Fruit fly (Drosophila melanogaster) whole organism, adult: ENCODE data around the gene E2f1.

Source experiments
- CG11617 ChIP-seq: fragments of 200-800 bp; sonication (Bioruptor generic); optimal IDR thresholded peaks from 2 replicates; lab custom pipeline; 2017; ENCODE audit warnings: mild to moderate bottlenecking, missing biosample characterization, missing genetic modification reagents, missing genetic modification characterization
- CG12768 ChIP-seq: fragments of 200-800 bp; sonication (Bioruptor generic); optimal IDR thresholded peaks from 2 replicates; lab custom pipeline; 2017; ENCODE audit warnings: missing biosample characterization, missing genetic modification characterization, mild to moderate bottlenecking, moderate library complexity, missing genetic modification reagents
- CG14711 ChIP-seq: fragments of 200-800 bp; sonication (Bioruptor generic); optimal IDR thresholded peaks from 2 replicates; lab custom pipeline; 2018; ENCODE audit warnings: missing biosample characterization, mild to moderate bottlenecking, missing genetic modification characterization, moderate library complexity
- CG1620 ChIP-seq: fragments of 200-800 bp; sonication (Bioruptor generic); optimal IDR thresholded peaks from 2 replicates; lab custom pipeline; 2016; ENCODE audit warnings: missing biosample characterization, missing genetic modification characterization
- CG33017 ChIP-seq: fragments of 200-800 bp; sonication (Bioruptor generic); optimal IDR thresholded peaks from 2 replicates; lab custom pipeline; 2018; ENCODE audit warnings: missing biosample characterization, mild to moderate bottlenecking, missing genetic modification characterization, moderate library complexity
- CG5204 ChIP-seq: fragments of 200-800 bp; sonication (Bioruptor generic); optimal IDR thresholded peaks from 2 replicates; lab custom pipeline; 2016; ENCODE audit warnings: missing biosample characterization, missing genetic modification characterization
- CG7045 ChIP-seq: fragments of 200-800 bp; sonication (Bioruptor generic); optimal IDR thresholded peaks from 2 replicates; lab custom pipeline; 2017; ENCODE audit warnings: missing biosample characterization, mild to moderate bottlenecking, missing genetic modification characterization
- CG7101 ChIP-seq: fragments of 200-800 bp; sonication (Bioruptor generic); optimal IDR thresholded peaks from 2 replicates; lab custom pipeline; 2018; ENCODE audit warnings: missing biosample characterization, mild to moderate bottlenecking, missing genetic modification characterization, moderate library complexity
- Clk ChIP-seq: fragments of 200-800 bp; sonication (Bioruptor generic); optimal IDR thresholded peaks from 2 replicates; lab custom pipeline; 2017; ENCODE audit warnings: missing biosample characterization, missing genetic modification characterization
- Crg-1 ChIP-seq: fragments of 200-800 bp; sonication (Bioruptor generic); optimal IDR thresholded peaks from 2 replicates; lab custom pipeline; 2016; ENCODE audit warnings: missing biosample characterization, missing genetic modification characterization
- Hr96 ChIP-seq: fragments of 200-800 bp; sonication (Bioruptor generic); optimal IDR thresholded peaks from 2 replicates; lab custom pipeline; 2016; ENCODE audit warnings: missing biosample characterization, missing genetic modification characterization
- Mnt ChIP-seq: fragments of 200-800 bp; sonication (Bioruptor generic); optimal IDR thresholded peaks from 2 replicates; lab custom pipeline; 2016; ENCODE audit warnings: missing biosample characterization, mild to moderate bottlenecking, missing genetic modification characterization
- bab1 ChIP-seq: fragments of 200-800 bp; sonication (Bioruptor generic); optimal IDR thresholded peaks from 3 replicates; lab custom pipeline; 2019; ENCODE audit warnings: missing biosample characterization, mild to moderate bottlenecking, missing genetic modification characterization, moderate library complexity
- cic ChIP-seq: fragments of 200-800 bp; sonication (Bioruptor generic); optimal IDR thresholded peaks from 2 replicates; lab custom pipeline; 2017; ENCODE audit warnings: missing biosample characterization, mild to moderate bottlenecking, missing genetic modification characterization, moderate library complexity
- cnc ChIP-seq, 2 experiments: fragments of >200 bp; optimal IDR thresholded peaks; 2 replicates each; lab custom pipeline; 2017
- kay ChIP-seq: fragments of 200-800 bp; sonication (Bioruptor generic); peaks from one replicate; lab custom pipeline; 2016; ENCODE audit warnings: missing biosample characterization, missing genetic modification characterization, borderline replicate concordance
- ovo ChIP-seq: fragments of 200-800 bp; sonication (Bioruptor generic); optimal IDR thresholded peaks from 2 replicates; lab custom pipeline; 2016; ENCODE audit warnings: missing biosample characterization, missing genetic modification characterization
- pad ChIP-seq: fragments of 200-800 bp; sonication (Bioruptor generic); optimal IDR thresholded peaks from 3 replicates; lab custom pipeline; 2017; ENCODE audit warnings: missing biosample characterization, missing genetic modification characterization, mild to moderate bottlenecking, moderate library complexity, missing genetic modification reagents
- tj ChIP-seq: fragments of 200-800 bp; sonication (Bioruptor generic); optimal IDR thresholded peaks from 3 replicates; lab custom pipeline; 2017; ENCODE audit warnings: missing biosample characterization, mild to moderate bottlenecking, missing genetic modification characterization, moderate library complexity
- toe ChIP-seq: fragments of 200-800 bp; sonication (Bioruptor generic); optimal IDR thresholded peaks from 2 replicates; lab custom pipeline; 2016; ENCODE audit warnings: missing biosample characterization, missing genetic modification characterization

E2f1 gene

dm6 chr3R:21649053-21649821, 11.4 kb downstream of the E2f1 start:
- TF ChIP-seq Clk (no peak), CG7045 (GFP tag; lab: Kevin White, UChicago) (no peak), tj (GFP tag; lab: Kevin White, UChicago) (no peak), CG11617 (GFP tag; lab: Kevin White, UChicago) (no peak), CG5204 (GFP tag; lab: Kevin White, UChicago) (no peak), ovo (GFP tag; lab: Kevin White, UChicago) (no peak), cic (GFP tag; lab: Kevin White, UChicago) (no peak), Crg-1 (GFP tag; lab: Kevin White, UChicago) (no peak), CG14711 (tag; lab: Kevin White, UChicago) (no peak), cnc (optimal IDR thresholded peaks at IDR 0.05; lab: Kevin White, UChicago) (no peak), pad (no peak), Mnt (GFP tag; lab: Kevin White, UChicago) (no peak), CG7101 (tag; lab: Kevin White, UChicago) (no peak), CG33017 (no peak), Hr96 (GFP tag; lab: Kevin White, UChicago) (no peak), bab1 (no peak), CG1620 (no peak)

- TF ChIP-seq CG5204 (GFP tag; lab: Kevin White, UChicago) (no peak), CG1620 (no peak), CG7101 (tag; lab: Kevin White, UChicago) (no peak), Clk (no peak), bab1 (no peak), Crg-1 (GFP tag; lab: Kevin White, UChicago) (no peak), cic (GFP tag; lab: Kevin White, UChicago) (no peak), CG14711 (tag; lab: Kevin White, UChicago) (no peak), CG11617 (GFP tag; lab: Kevin White, UChicago) (no peak)
Observed at dm6 chr3R:21648460-21648859, 12.2 kb downstream of the E2f1 start.

DNA sequence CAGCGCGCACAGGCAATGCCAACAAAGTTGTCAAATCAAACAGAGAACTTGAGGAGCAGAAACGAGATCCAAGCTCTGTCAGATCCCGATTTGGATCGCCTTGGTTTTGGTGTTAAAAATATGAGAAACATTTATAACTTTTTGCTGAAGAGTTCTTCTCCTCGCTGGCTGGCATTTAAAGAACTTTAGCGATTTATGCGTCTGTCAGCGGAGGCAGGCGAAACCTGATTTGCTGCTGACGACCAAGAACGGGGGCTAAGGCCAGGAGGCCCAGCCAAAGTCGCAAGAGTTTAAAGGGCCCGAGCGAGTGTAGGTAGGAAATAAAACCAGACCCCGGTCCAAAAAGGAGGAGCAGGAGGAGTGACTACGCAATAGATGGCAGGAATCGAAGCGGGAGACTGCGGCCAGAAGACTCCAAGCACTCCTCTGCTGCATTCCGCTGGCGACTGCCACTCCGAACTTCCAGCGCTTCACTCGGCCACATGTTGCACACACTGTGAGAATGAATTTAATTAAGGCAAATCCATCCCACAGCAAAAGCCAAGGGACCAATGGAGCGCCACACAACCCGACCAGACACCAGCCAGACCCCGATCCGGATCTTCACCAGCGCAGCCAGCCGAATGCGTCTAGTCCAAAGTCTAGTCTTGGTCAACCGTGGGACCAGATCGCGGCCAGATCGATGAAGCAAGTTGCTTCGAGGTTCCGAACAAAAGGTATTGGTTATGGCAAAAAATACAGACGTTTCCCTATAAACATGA, 14.6 kb downstream of the E2f1 start:
- TF ChIP-seq Mnt (GFP tag; lab: Kevin White, UChicago) (no peak), CG7101 (tag; lab: Kevin White, UChicago) (no peak), Crg-1 (GFP tag; lab: Kevin White, UChicago) (no peak), pad (no peak), cic (GFP tag; lab: Kevin White, UChicago) (no peak), toe (GFP tag; lab: Kevin White, UChicago) (no peak), CG33017 (no peak), tj (GFP tag; lab: Kevin White, UChicago) (no peak), CG7045 (GFP tag; lab: Kevin White, UChicago) (no peak), Hr96 (GFP tag; lab: Kevin White, UChicago) (no peak)

DNA sequence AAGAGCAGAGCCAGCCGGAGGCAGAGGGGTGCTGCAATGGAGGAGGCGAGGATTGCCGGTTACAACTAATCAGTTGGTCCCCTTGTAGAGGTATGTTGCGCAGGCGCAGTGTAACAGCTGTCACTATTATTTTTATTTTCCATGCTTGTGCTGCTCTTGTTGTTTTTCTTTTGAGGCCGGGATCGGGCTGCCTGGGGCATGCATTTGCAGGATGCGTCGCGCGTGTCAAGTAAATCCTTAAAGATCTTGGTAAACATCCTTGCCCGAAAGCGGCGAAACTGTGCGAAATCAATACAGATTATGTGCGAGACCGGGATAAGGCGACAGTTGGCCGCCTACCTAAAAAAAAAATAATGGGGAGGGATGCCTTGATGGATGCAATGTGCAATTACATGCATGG, 16.4 kb downstream of the E2f1 start:
- TF ChIP-seq CG7101 (tag; lab: Kevin White, UChicago) (no peak), CG5204 (GFP tag; lab: Kevin White, UChicago) (no peak), Mnt (GFP tag; lab: Kevin White, UChicago) (no peak), CG14711 (tag; lab: Kevin White, UChicago) (no peak), CG33017 (no peak), CG11617 (GFP tag; lab: Kevin White, UChicago) (no peak)

dm6 chr3R:21643197-21643596, 17.5 kb downstream of the E2f1 start:
- no peak for TF ChIP-seq ovo (GFP tag; lab: Kevin White, UChicago)
- no peak for TF ChIP-seq CG12768 (GFP tag; lab: Kevin White, UChicago)
- no peak for TF ChIP-seq toe (GFP tag; lab: Kevin White, UChicago)
- no peak for TF ChIP-seq Mnt (GFP tag; lab: Kevin White, UChicago)
- no peak for TF ChIP-seq bab1
- no peak for TF ChIP-seq kay (GFP tag; lab: Kevin White, UChicago)
- no peak for TF ChIP-seq CG5204 (GFP tag; lab: Kevin White, UChicago)
- TF ChIP-seq CG1620 = no peak
- TF ChIP-seq CG7101 (tag; lab: Kevin White, UChicago) = no peak
- TF ChIP-seq CG33017 = no peak

DNA sequence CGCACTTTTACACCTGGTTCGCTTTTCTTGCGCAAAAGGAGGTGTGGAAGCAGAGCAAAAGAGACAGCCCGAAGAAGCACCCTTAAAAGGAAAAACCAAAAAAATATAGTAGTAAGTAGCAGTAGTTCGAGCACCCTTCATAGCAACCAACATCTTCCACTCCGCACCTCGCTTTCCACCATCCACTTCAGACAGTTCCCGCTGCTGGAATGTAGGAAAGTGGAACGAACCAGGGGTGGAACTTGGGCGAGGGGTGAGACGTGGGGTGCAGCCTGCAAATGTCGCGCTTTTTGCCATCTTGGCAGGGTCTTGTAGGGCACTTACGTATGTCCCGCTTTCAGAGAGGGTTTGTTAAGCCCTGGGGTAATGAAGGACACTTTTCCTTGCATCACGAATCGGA, 18.4 kb downstream of the E2f1 start:
- no peak for TF ChIP-seq toe (GFP tag; lab: Kevin White, UChicago)
- no peak for TF ChIP-seq CG33017
- no peak for TF ChIP-seq Mnt (GFP tag; lab: Kevin White, UChicago)
- no peak for TF ChIP-seq kay (GFP tag; lab: Kevin White, UChicago)
